Worm (Caenorhabditis elegans) whole organism, mixed stage, embryonic: ENCODE measurements around the gene C04E6.7.

Experiments used
- blmp-1 ChIP-seq: fragments of 150-350 bp; optimal IDR thresholded peaks from 2 replicates; lab custom pipeline; 2014; ENCODE audit warnings: missing biosample characterization, missing genetic modification characterization
- elt-1 ChIP-seq: sonication (generic microtip); optimal IDR thresholded peaks from 2 replicates; lab custom pipeline; 2017; ENCODE audit warnings: missing genetic modification characterization, mild to moderate bottlenecking, missing compliant biosample characterization, antibody characterized with exemption, moderate library complexity, borderline replicate concordance; ENCODE audit not compliant: insufficient read depth
- ham-2 ChIP-seq: fragments of 200-800 bp; sonication (Bioruptor generic); optimal IDR thresholded peaks from 2 replicates; lab custom pipeline; 2018; ENCODE audit warnings: mild to moderate bottlenecking, missing genetic modification characterization, missing compliant biosample characterization
- mep-1 ChIP-seq: fragments of 150-350 bp; optimal IDR thresholded peaks from 2 replicates; lab custom pipeline; 2017; ENCODE audit warnings: missing biosample characterization, missing genetic modification reagents, missing genetic modification characterization, inconsistent platforms
- nhr-237 ChIP-seq: fragments of 150-350 bp; optimal IDR thresholded peaks from 2 replicates; lab custom pipeline; 2014; ENCODE audit warnings: missing biosample characterization, missing genetic modification characterization
- nhr-28 ChIP-seq: fragments of 150-350 bp; optimal IDR thresholded peaks from 2 replicates; lab custom pipeline; 2014; ENCODE audit warnings: missing biosample characterization, missing genetic modification characterization
- unc-39 ChIP-seq: fragments of 150-350 bp; optimal IDR thresholded peaks from 2 replicates; lab custom pipeline; 2014; ENCODE audit warnings: missing biosample characterization, missing genetic modification characterization
- unc-62 ChIP-seq: fragments of 150-350 bp; optimal IDR thresholded peaks from 2 replicates; lab custom pipeline; 2014; ENCODE audit warnings: missing biosample characterization, missing genetic modification reagents, missing genetic modification characterization

- no peak for TF ChIP-seq unc-62 (GFP tag; lab: Kevin White, UChicago)
- TF ChIP-seq nhr-237, result no peak
- peak; percentile 7 for TF ChIP-seq mep-1 (tag; lab: Kevin White, UChicago)
- TF ChIP-seq blmp-1, result no peak
- TF ChIP-seq elt-1 (tag; lab: Kevin White, UChicago), result no peak
- TF ChIP-seq ham-2 (GFP tag; lab: Kevin White, UChicago), result no peak
- no peak for TF ChIP-seq unc-39 (tag; lab: Kevin White, UChicago)
- TF ChIP-seq nhr-28 (tag; lab: Kevin White, UChicago), result no peak
Observed at ce11 chrV:5846729-5847128, 46.4 kb upstream of the C04E6.7 start.
